Fruit fly (Drosophila melanogaster): ENCODE measurements around the gene Ccdc39.

Gene Ccdc39

dm6 chr3R:4806318-4806757, 21.8 kb upstream of the Ccdc39 start (continued):
- TF ChIP-seq H2.0 (GFP tag; IDR thresholded peaks at IDR 0.05) (no peak), zen (tag; optimal IDR thresholded peaks at IDR 0.05) (no peak), eve (GFP tag; optimal IDR thresholded peaks at IDR 0.05) (no peak), Hr3 (GFP tag; optimal IDR thresholded peaks at IDR 0.05) (no peak), CG10274 (GFP tag; optimal IDR thresholded peaks at IDR 0.05) (no peak), CG34422 (GFP tag; IDR thresholded peaks at IDR 0.05) (peak; percentile 70; the same call in 1 of the 3 replicates), Dfd (GFP tag; optimal IDR thresholded peaks at IDR 0.05) (no peak), CG6765 (GFP tag; optimal IDR thresholded peaks at IDR 0.05) (peak; percentile 86), CG34224 (GFP tag; IDR thresholded peaks at IDR 0.05; ENCODE audit: partially characterized antibody) (peak; percentile 32; the same call in 1 of the 3 replicates), chn (GFP tag; optimal IDR thresholded peaks at IDR 0.05) (peak; percentile 47), CG1792 (GFP tag; optimal IDR thresholded peaks at IDR 0.05) (peak; percentile 82), CG17829 (tag; optimal IDR thresholded peaks at IDR 0.05) (peak; percentile 35), Dip2 (GFP tag; IDR thresholded peaks at IDR 0.05) (no peak), Spps (tag; optimal IDR thresholded peaks at IDR 0.05) (peak; percentile 5), CG31441 (GFP tag; IDR thresholded peaks at IDR 0.05) (peak; percentile 70), CG13775 (GFP tag; optimal IDR thresholded peaks at IDR 0.05) (no peak), CG11560 (tag; IDR thresholded peaks at IDR 0.05) (no peak), nau (GFP tag; optimal IDR thresholded peaks at IDR 0.05) (peak; percentile 91), CG8359 (GFP tag; optimal IDR thresholded peaks at IDR 0.05; ENCODE audit: borderline replicate concordance) (peak; percentile 49), slbo (GFP tag; IDR thresholded peaks at IDR 0.05) (no peak), CG10431 (GFP tag; optimal IDR thresholded peaks at IDR 0.05) (peak; percentile 64), CG12104 (GFP tag; optimal IDR thresholded peaks at IDR 0.05) (peak; percentile 47), pros (GFP tag; optimal IDR thresholded peaks at IDR 0.05) (no peak), Scr (GFP tag; IDR thresholded peaks at IDR 0.05; ENCODE audit: partially characterized antibody) (no peak), CTCF (GFP tag; optimal IDR thresholded peaks at IDR 0.05) (no peak), sr (GFP tag; IDR thresholded peaks at IDR 0.05) (peak; percentile 38; the same call in 1 of the 3 replicates), Six4 (GFP tag; optimal IDR thresholded peaks at IDR 0.05) (no peak), Hmr (GFP tag; optimal IDR thresholded peaks at IDR 0.05) (peak; percentile 79), ssp (GFP tag; IDR thresholded peaks at IDR 0.05) (no peak), dimm (GFP tag; IDR thresholded peaks at IDR 0.05) (no peak), CG16779 (GFP tag; IDR thresholded peaks at IDR 0.05) (no peak), CG7928 (GFP tag; optimal IDR thresholded peaks at IDR 0.05) (no peak), CG3163 (GFP tag; optimal IDR thresholded peaks at IDR 0.05) (peak; percentile 63), Med (GFP tag) (peak; percentile 96), ato (GFP tag; IDR thresholded peaks at IDR 0.05; ENCODE audit: partially characterized antibody) (no peak), scrt (GFP tag; optimal IDR thresholded peaks at IDR 0.05) (peak; percentile 59), Camta (GFP tag; optimal IDR thresholded peaks at IDR 0.05) (peak; percentile 72), CG7556 (GFP tag; optimal IDR thresholded peaks at IDR 0.05) (peak; percentile 55), CG8478 (optimal IDR thresholded peaks at IDR 0.05) (no peak), fd102C (GFP tag; optimal IDR thresholded peaks at IDR 0.05) (peak; percentile 80), HLHmδ (GFP tag; optimal IDR thresholded peaks at IDR 0.05) (peak; percentile 82), CG2202 (tag; optimal IDR thresholded peaks at IDR 0.05) (peak; percentile 72), NK7.1 (GFP tag; optimal IDR thresholded peaks at IDR 0.05) (peak; percentile 58), CG2199 (GFP tag; IDR thresholded peaks at IDR 0.05) (no peak), zfh2 (GFP tag; optimal IDR thresholded peaks at IDR 0.05) (no peak), Drgx (GFP tag; IDR thresholded peaks at IDR 0.05) (peak; percentile 10; the same call in 1 of the 2 replicates), nerfin-1 (tag; optimal IDR thresholded peaks at IDR 0.05) (peak; percentile 55), CG1233 (GFP tag; optimal IDR thresholded peaks at IDR 0.05) (peak; percentile 70), vvl (GFP tag; IDR thresholded peaks at IDR 0.05) (peak; percentile 48), Adf1 (GFP tag; IDR thresholded peaks at IDR 0.05) (no peak; the same call in 1 of the 2 replicates), Fer2 (tag; optimal IDR thresholded peaks at IDR 0.05) (no peak), CG1832 (GFP tag; optimal IDR thresholded peaks at IDR 0.05) (no peak)
